Fruit fly (Drosophila melanogaster): Measurements from ENCODE around the gene CG4822.

The CG4822 gene

dm6 chr2L:158649-159257 is 37.2 kb upstream of the CG4822 start, which contains the start of the genes CG33635 and spen:
TSS of gene CG33635 (minus strand) at chr2L:158664.
TSS of gene spen (plus strand) at chr2L:159032.
- TF ChIP-seq Sp1 (GFP tag; optimal IDR thresholded peaks at IDR 0.05) = peak; percentile 72
- TF ChIP-seq pan (optimal IDR thresholded peaks at IDR 0.05) = no peak
- no peak for TF ChIP-seq usp (GFP tag; optimal IDR thresholded peaks at IDR 0.05)
- peak; percentile 55 for TF ChIP-seq psq (GFP tag; optimal IDR thresholded peaks at IDR 0.05)
- TF ChIP-seq dmrt93B (GFP tag; optimal IDR thresholded peaks at IDR 0.05) = no peak
- TF ChIP-seq Dfd (GFP tag; optimal IDR thresholded peaks at IDR 0.05) = no peak
- TF ChIP-seq Mio (GFP tag; optimal IDR thresholded peaks at IDR 0.05) = no peak
- TF ChIP-seq Myc (optimal IDR thresholded peaks at IDR 0.05) = peak; percentile 88
- peak; percentile 83 for TF ChIP-seq woc (GFP tag; optimal IDR thresholded peaks at IDR 0.05)
- TF ChIP-seq Jra (GFP tag; optimal IDR thresholded peaks at IDR 0.05) = no peak
- TF ChIP-seq foxo (GFP tag; optimal IDR thresholded peaks at IDR 0.05) = peak in 1 of 2 experiments; percentile 57
- peak; percentile 7 for TF ChIP-seq Vsx2 (GFP tag; optimal IDR thresholded peaks at IDR 0.05; ENCODE audit: partially characterized antibody)
- no peak for TF ChIP-seq Abd-B (GFP tag; optimal IDR thresholded peaks at IDR 0.05)
- TF ChIP-seq dsf (GFP tag; optimal IDR thresholded peaks at IDR 0.05; ENCODE audit: borderline replicate concordance) = no peak
- TF ChIP-seq HLH106 (tag; optimal IDR thresholded peaks at IDR 0.05) = peak; percentile 39
- TF ChIP-seq OdsH (GFP tag; optimal IDR thresholded peaks at IDR 0.05) = peak; percentile 50
- no peak for TF ChIP-seq Hr78 (GFP tag; optimal IDR thresholded peaks at IDR 0.05)
- TF ChIP-seq Hr83 (GFP tag; optimal IDR thresholded peaks at IDR 0.05; ENCODE audit: poor library complexity, severe bottlenecking) = peak; percentile 70
- TF ChIP-seq Rel (GFP tag; optimal IDR thresholded peaks at IDR 0.05) = no peak
- TF ChIP-seq Rel (tag; optimal IDR thresholded peaks at IDR 0.05) = peak; percentile 63
- peak; percentile 53 for TF ChIP-seq Hnf4 (GFP tag; optimal IDR thresholded peaks at IDR 0.05)
- TF ChIP-seq sv (GFP tag; optimal IDR thresholded peaks at IDR 0.05) = no peak
- peak; percentile 71 for TF ChIP-seq rgr (GFP tag; optimal IDR thresholded peaks at IDR 0.05)
- peak; percentile 72 for TF ChIP-seq h (GFP tag; optimal IDR thresholded peaks at IDR 0.05)
- TF ChIP-seq N (GFP tag; optimal IDR thresholded peaks at IDR 0.05) = no peak
- peak; percentile 94 for TF ChIP-seq jim (GFP tag; optimal IDR thresholded peaks at IDR 0.05)
- peak; percentile 34 for TF ChIP-seq br (GFP tag; optimal IDR thresholded peaks at IDR 0.05)
- peak; percentile 22 for TF ChIP-seq fru (GFP tag; optimal IDR thresholded peaks at IDR 0.05)
- TF ChIP-seq CrebA (GFP tag; optimal IDR thresholded peaks at IDR 0.05; ENCODE audit: borderline replicate concordance) = no peak
- peak; percentile 69 for TF ChIP-seq sage (GFP tag; optimal IDR thresholded peaks at IDR 0.05)
- TF ChIP-seq brk (GFP tag; optimal IDR thresholded peaks at IDR 0.05) = peak; percentile 49
- TF ChIP-seq dl (GFP tag; optimal IDR thresholded peaks at IDR 0.05; ENCODE audit: insufficient read depth in 1 of 2, partially characterized antibody in 2 of 2) = peak in 1 of 2 experiments; percentile 49
- peak; percentile 22 for TF ChIP-seq Dif (GFP tag; optimal IDR thresholded peaks at IDR 0.05; ENCODE audit: partially characterized antibody)
- no peak for TF ChIP-seq CG9705 (GFP tag; optimal IDR thresholded peaks at IDR 0.05)
- TF ChIP-seq CG32264 (GFP tag; optimal IDR thresholded peaks at IDR 0.05) = no peak

dm6 chr2L:155994-156393 is 34.4 kb upstream of the CG4822 start, which contains the start of gene CG3436:
TSS of gene CG3436 (plus strand) at chr2L:156029.
- TF ChIP-seq Rel (GFP tag; optimal IDR thresholded peaks at IDR 0.05) (no peak), Rel (tag; optimal IDR thresholded peaks at IDR 0.05) (peak; percentile 0), lola (GFP tag; optimal IDR thresholded peaks at IDR 0.05) (no peak), psq (GFP tag; optimal IDR thresholded peaks at IDR 0.05) (no peak), Myc (optimal IDR thresholded peaks at IDR 0.05) (no peak), woc (GFP tag; optimal IDR thresholded peaks at IDR 0.05) (no peak), GATAd (GFP tag; optimal IDR thresholded peaks at IDR 0.05) (no peak), h (GFP tag; optimal IDR thresholded peaks at IDR 0.05) (peak; percentile 3), rgr (GFP tag; optimal IDR thresholded peaks at IDR 0.05) (peak; percentile 47), HLH106 (tag; optimal IDR thresholded peaks at IDR 0.05) (no peak)

DNA sequence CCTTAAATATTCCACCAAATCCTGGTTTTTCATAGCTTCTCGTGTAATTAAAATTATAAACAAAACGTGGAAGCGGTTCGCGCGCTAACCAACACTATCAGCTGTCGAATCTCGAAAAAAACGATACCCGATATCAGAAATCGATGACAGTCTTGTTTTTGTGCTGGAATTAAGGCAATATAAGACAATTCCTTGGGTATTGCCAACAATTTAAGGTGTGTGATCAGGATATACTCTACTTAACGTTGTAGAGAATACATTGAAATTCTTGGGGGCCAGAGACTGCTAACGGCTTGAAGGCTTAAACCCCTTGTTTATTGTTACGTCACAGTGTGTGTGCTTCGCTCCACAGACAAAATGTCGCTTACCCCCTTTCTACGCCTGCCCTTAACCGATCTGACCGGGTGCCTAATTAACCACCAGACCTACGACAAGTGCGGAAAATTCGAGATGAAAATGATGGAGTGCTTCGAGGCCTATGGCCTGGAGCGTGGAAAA is 33.7 kb upstream of the CG4822 start, which contains the start of gene Pus10:
Gene Pus10, minus strand, starts transcription at position 91 of the 498 bp plus-strand sequence.
- TF ChIP-seq CG9705 (GFP tag; optimal IDR thresholded peaks at IDR 0.05) (no peak), Vsx2 (GFP tag; optimal IDR thresholded peaks at IDR 0.05; ENCODE audit: partially characterized antibody) (peak; percentile 26), Jra (GFP tag; optimal IDR thresholded peaks at IDR 0.05) (peak; percentile 35), OdsH (GFP tag; optimal IDR thresholded peaks at IDR 0.05) (peak; percentile 4), foxo (GFP tag; optimal IDR thresholded peaks at IDR 0.05) (peak in 1 of 2 experiments; percentile 26), Myc (optimal IDR thresholded peaks at IDR 0.05) (no peak), N (GFP tag; optimal IDR thresholded peaks at IDR 0.05) (no peak), lola (GFP tag; optimal IDR thresholded peaks at IDR 0.05) (no peak), dsf (GFP tag; optimal IDR thresholded peaks at IDR 0.05; ENCODE audit: borderline replicate concordance) (no peak)

All from whole organism, wandering third instar larva.